Fruit fly (Drosophila melanogaster) whole organism, embryonic: ENCODE data around the gene Hr4.

Source experiments
- Atf3 ChIP-seq: fragments of 200-800 bp; sonication (Bioruptor generic); optimal IDR thresholded peaks from 3 replicates; lab custom pipeline; 2016; ENCODE audit warnings: missing biosample characterization, missing genetic modification characterization
- Bdp1 ChIP-seq: fragments of 200-800 bp; sonication (Bioruptor generic); optimal IDR thresholded peaks from 3 replicates; lab custom pipeline; 2016; ENCODE audit warnings: missing biosample characterization, missing genetic modification characterization
- CG10267 ChIP-seq: fragments of 200-800 bp; sonication (Bioruptor generic); optimal IDR thresholded peaks from 2 replicates; lab custom pipeline; 2018; ENCODE audit warnings: missing biosample characterization, mild to moderate bottlenecking, missing genetic modification characterization, moderate library complexity
- CG10543 ChIP-seq: fragments of 200-800 bp; sonication (Bioruptor generic); optimal IDR thresholded peaks from 3 replicates; lab custom pipeline; 2017; ENCODE audit warnings: missing biosample characterization, mild to moderate bottlenecking, missing genetic modification characterization, moderate library complexity
- CG10654 ChIP-seq: fragments of 200-800 bp; sonication (Bioruptor generic); optimal IDR thresholded peaks from 2 replicates; lab custom pipeline; 2016; ENCODE audit warnings: missing biosample characterization, missing genetic modification characterization
- CG10959 ChIP-seq: fragments of 200-800 bp; sonication (Bioruptor generic); IDR thresholded peaks from 2 replicates; pipeline ENCODE4 v1.3.6; 2022; ENCODE audit warnings: missing biosample characterization, missing genetic modification characterization
- CG13287 ChIP-seq: fragments of 200-800 bp; sonication (Bioruptor generic); IDR thresholded peaks from 2 replicates; pipeline ENCODE4 v1.3.6; 2022; ENCODE audit warnings: missing biosample characterization, missing genetic modification characterization; ENCODE audit not compliant: partially characterized antibody
- CG13894 ChIP-seq: fragments of 200-800 bp; sonication (Bioruptor generic); optimal IDR thresholded peaks from 3 replicates; lab custom pipeline; 2018; ENCODE audit warnings: missing biosample characterization, mild to moderate bottlenecking, missing genetic modification characterization, moderate library complexity
- CG17328 ChIP-seq: fragments of 200-800 bp; sonication (Bioruptor generic); IDR thresholded peaks from 2 replicates; pipeline ENCODE4 v1.3.6; 2022; ENCODE audit warnings: missing biosample characterization, missing genetic modification characterization
- CG17829 ChIP-seq: fragments of 200-800 bp; optimal IDR thresholded peaks from 2 replicates; lab custom pipeline; 2019; ENCODE audit warnings: missing biosample characterization, mild to moderate bottlenecking, missing genetic modification characterization, moderate library complexity
- CG2129 ChIP-seq: fragments of 200-800 bp; sonication (Bioruptor generic); IDR thresholded peaks from 2 replicates; pipeline ENCODE4 v1.3.6; 2022; ENCODE audit warnings: missing biosample characterization, missing genetic modification characterization; ENCODE audit not compliant: partially characterized antibody
- CG33213 ChIP-seq: fragments of 200-800 bp; sonication (Bioruptor generic); optimal IDR thresholded peaks from 3 replicates; lab custom pipeline; 2016; ENCODE audit warnings: missing biosample characterization, missing genetic modification characterization
- CG34224 ChIP-seq: fragments of 200-800 bp; sonication (Bioruptor generic); IDR thresholded peaks from 3 replicates; pipeline ENCODE4 v1.3.6; 2022; ENCODE audit warnings: missing biosample characterization, missing genetic modification characterization; ENCODE audit not compliant: partially characterized antibody
- CG4360 ChIP-seq: fragments of 200-800 bp; sonication (Bioruptor generic); IDR thresholded peaks from 2 replicates; pipeline ENCODE4 v1.3.6; 2022; ENCODE audit warnings: missing biosample characterization, missing genetic modification characterization
- CG6175 ChIP-seq: fragments of 200-800 bp; sonication (Bioruptor generic); IDR thresholded peaks from 3 replicates; pipeline ENCODE4 v1.3.6; 2022; ENCODE audit warnings: missing biosample characterization, missing genetic modification characterization
- CG7928 ChIP-seq: fragments of 200-800 bp; sonication (Bioruptor generic); optimal IDR thresholded peaks from 2 replicates; lab custom pipeline; 2017; ENCODE audit warnings: missing biosample characterization, mild to moderate bottlenecking, missing genetic modification characterization
- CG9876 ChIP-seq: fragments of 200-800 bp; sonication (Bioruptor generic); optimal IDR thresholded peaks from 2 replicates; lab custom pipeline; 2016; ENCODE audit warnings: missing biosample characterization, missing genetic modification characterization
- Deaf1 ChIP-seq: fragments of 200-800 bp; optimal IDR thresholded peaks from 3 replicates; lab custom pipeline; 2019; ENCODE audit warnings: missing biosample characterization, mild to moderate bottlenecking, missing genetic modification characterization, moderate library complexity
- Dip2 ChIP-seq: fragments of 200-800 bp; sonication (Bioruptor generic); IDR thresholded peaks from 2 replicates; pipeline ENCODE4 v1.3.6; 2022; ENCODE audit warnings: missing biosample characterization, missing genetic modification characterization
- Dref ChIP-seq: fragments of 200-800 bp; sonication (Bioruptor generic); IDR thresholded peaks from 2 replicates; pipeline ENCODE4 v1.3.6; 2022; ENCODE audit warnings: missing biosample characterization, missing genetic modification characterization
- E2f1 ChIP-seq: fragments of 200-800 bp; sonication (Bioruptor generic); IDR thresholded peaks from 2 replicates; pipeline ENCODE4 v1.3.6; 2022; ENCODE audit warnings: missing biosample characterization, missing genetic modification characterization
- ERR ChIP-seq: fragments of 200-800 bp; sonication (Bioruptor generic); optimal IDR thresholded peaks from 2 replicates; lab custom pipeline; 2016; ENCODE audit warnings: missing biosample characterization, missing genetic modification characterization
- Fer1 ChIP-seq: fragments of 200-800 bp; sonication (Bioruptor generic); optimal IDR thresholded peaks from 2 replicates; lab custom pipeline; 2017; ENCODE audit warnings: missing biosample characterization, mild to moderate bottlenecking, missing genetic modification characterization
- HLH4C ChIP-seq: fragments of 200-800 bp; sonication (Bioruptor generic); IDR thresholded peaks from 3 replicates; pipeline ENCODE4 v1.3.6; 2022; ENCODE audit warnings: missing biosample characterization, missing genetic modification characterization; ENCODE audit not compliant: partially characterized antibody
- Hey ChIP-seq: fragments of 200-800 bp; sonication (Bioruptor generic); optimal IDR thresholded peaks from 3 replicates; lab custom pipeline; 2018; ENCODE audit warnings: missing biosample characterization, mild to moderate bottlenecking, missing genetic modification characterization
- HmgZ ChIP-seq: fragments of 200-800 bp; sonication (Bioruptor generic); optimal IDR thresholded peaks from 2 replicates; lab custom pipeline; 2018; ENCODE audit warnings: missing biosample characterization, mild to moderate bottlenecking, missing genetic modification characterization
- Lhr ChIP-seq: fragments of 200-800 bp; sonication (Bioruptor generic); optimal IDR thresholded peaks from 3 replicates; lab custom pipeline; 2017; ENCODE audit warnings: mild to moderate bottlenecking, missing biosample characterization, missing genetic modification reagents, missing genetic modification characterization
- MESR4 ChIP-seq: fragments of 200-800 bp; sonication (Bioruptor generic); optimal IDR thresholded peaks from 2 replicates; lab custom pipeline; 2018; ENCODE audit warnings: missing biosample characterization, mild to moderate bottlenecking, missing genetic modification characterization, moderate library complexity
- Neu2 ChIP-seq: fragments of 200-800 bp; sonication (Bioruptor generic); optimal IDR thresholded peaks from 3 replicates; lab custom pipeline; 2016; ENCODE audit warnings: missing biosample characterization, missing genetic modification characterization, borderline replicate concordance
- Spps ChIP-seq: fragments of 200-800 bp; sonication (Bioruptor generic); optimal IDR thresholded peaks from 2 replicates; lab custom pipeline; 2018; ENCODE audit warnings: missing biosample characterization, mild to moderate bottlenecking, missing genetic modification characterization
- YL-1 ChIP-seq: fragments of 200-800 bp; sonication (Bioruptor generic); optimal IDR thresholded peaks from 3 replicates; lab custom pipeline; 2017; ENCODE audit warnings: missing biosample characterization, mild to moderate bottlenecking, missing genetic modification characterization
- chm ChIP-seq: fragments of 200-800 bp; sonication (Bioruptor generic); IDR thresholded peaks from 2 replicates; pipeline ENCODE4 v1.3.6; 2022; ENCODE audit warnings: missing biosample characterization, missing genetic modification characterization
- da ChIP-seq: fragments of 200-800 bp; sonication (Bioruptor generic); optimal IDR thresholded peaks from 2 replicates; lab custom pipeline; 2016; ENCODE audit warnings: missing biosample characterization, missing genetic modification characterization
- fd102C ChIP-seq: fragments of 200-800 bp; sonication (Bioruptor generic); optimal IDR thresholded peaks from 2 replicates; lab custom pipeline; 2018; ENCODE audit warnings: missing biosample characterization, mild to moderate bottlenecking, missing genetic modification characterization, moderate library complexity
- fd3F ChIP-seq: fragments of 200-800 bp; sonication (Bioruptor generic); optimal IDR thresholded peaks from 2 replicates; lab custom pipeline; 2018; ENCODE audit warnings: missing biosample characterization, mild to moderate bottlenecking, missing genetic modification characterization, moderate library complexity
- fru ChIP-seq: fragments of >200 bp; optimal IDR thresholded peaks from 2 replicates; lab custom pipeline; 2017
- ftz-f1 ChIP-seq: fragments of 200-800 bp; sonication (Bioruptor generic); optimal IDR thresholded peaks from 2 replicates; lab custom pipeline; 2016; ENCODE audit warnings: missing biosample characterization, missing genetic modification characterization
- gfzf ChIP-seq: fragments of 200-800 bp; sonication (Bioruptor generic); optimal IDR thresholded peaks from 2 replicates; lab custom pipeline; 2016; ENCODE audit warnings: missing biosample characterization, mild to moderate bottlenecking, missing genetic modification characterization, moderate library complexity
- gt ChIP-seq: fragments of 200-800 bp; sonication (Bioruptor generic); IDR thresholded peaks from 2 replicates; pipeline ENCODE4 v1.3.6; 2022; ENCODE audit warnings: missing biosample characterization, missing genetic modification characterization
- ham ChIP-seq: fragments of 200-800 bp; sonication (Bioruptor generic); IDR thresholded peaks from 2 replicates; pipeline ENCODE4 v1.3.6; 2022; ENCODE audit warnings: missing biosample characterization, missing genetic modification characterization
- kah ChIP-seq: fragments of 200-800 bp; sonication (Bioruptor generic); optimal IDR thresholded peaks from 2 replicates; lab custom pipeline; 2018; ENCODE audit warnings: missing biosample characterization, mild to moderate bottlenecking, missing genetic modification characterization
- lov ChIP-seq, 2 experiments: fragments of 200-800 bp in 1 of 2; fragments of >200 bp in 1 of 2; sonication (Bioruptor generic) in 1 of 2; IDR thresholded peaks in 1 of 2; optimal IDR thresholded peaks in 1 of 2; 2 replicates in 1 of 2; 3 replicates in 1 of 2; pipeline versions ENCODE4 v1.3.6 to Lab custom; 2017 to 2022; ENCODE audit warnings: missing biosample characterization in 1 of 2, missing genetic modification characterization in 1 of 2
- nmo ChIP-seq: fragments of 200-800 bp; sonication (Bioruptor generic); optimal IDR thresholded peaks from 2 replicates; lab custom pipeline; 2018; ENCODE audit warnings: missing biosample characterization, mild to moderate bottlenecking, missing genetic modification characterization, moderate library complexity
- odd ChIP-seq: fragments of 200-800 bp; sonication (Bioruptor generic); optimal IDR thresholded peaks from 2 replicates; lab custom pipeline; 2017; ENCODE audit warnings: missing biosample characterization, mild to moderate bottlenecking, missing genetic modification characterization
- p53 ChIP-seq: fragments of 200-800 bp; sonication (Bioruptor generic); optimal IDR thresholded peaks from 2 replicates; lab custom pipeline; 2016; ENCODE audit warnings: missing biosample characterization, missing genetic modification characterization
- pb ChIP-seq: fragments of 200-800 bp; sonication (Bioruptor generic); optimal IDR thresholded peaks from 3 replicates; lab custom pipeline; 2016; ENCODE audit warnings: missing biosample characterization, missing genetic modification characterization
- pzg ChIP-seq: fragments of 200-800 bp; sonication (Bioruptor generic); optimal IDR thresholded peaks from 3 replicates; lab custom pipeline; 2018; ENCODE audit warnings: missing biosample characterization, mild to moderate bottlenecking, missing genetic modification characterization, moderate library complexity
- tap ChIP-seq: fragments of 200-800 bp; optimal IDR thresholded peaks from 3 replicates; lab custom pipeline; 2019; ENCODE audit warnings: missing biosample characterization, mild to moderate bottlenecking, missing genetic modification characterization, moderate library complexity
- vnd ChIP-seq: fragments of 200-800 bp; sonication (Bioruptor generic); IDR thresholded peaks from 3 replicates; pipeline ENCODE4 v1.3.6; 2022; ENCODE audit warnings: missing biosample characterization, missing genetic modification characterization; ENCODE audit not compliant: partially characterized antibody

Gene Hr4

dm6 chrX:1922765-1923501, 18.8 kb upstream of the Hr4 start, which contains the start of the genes eIF2Bepsilon and Ocrl (continued):
- no peak for TF ChIP-seq CG2129 (GFP tag; lab: Robert Waterston, UW)
- peak; percentile 39 for TF ChIP-seq nmo (GFP tag; lab: Kevin White, UChicago)
- no peak for TF ChIP-seq Hey (tag; lab: Kevin White, UChicago)
- peak; percentile 73 for TF ChIP-seq YL-1 (GFP tag; lab: Kevin White, UChicago)
- TF ChIP-seq CG33213 (GFP tag; lab: Kevin White, UChicago): peak; percentile 53
- peak; percentile 25 for TF ChIP-seq CG17829 (tag; lab: Kevin White, UChicago)
- no peak for TF ChIP-seq CG6175
- peak; percentile 7 for TF ChIP-seq Bdp1 (GFP tag; lab: Kevin White, UChicago)
- TF ChIP-seq fru (lab: Kevin White, UChicago): no peak
- peak; percentile 81 for TF ChIP-seq ftz-f1 (GFP tag; lab: Kevin White, UChicago)
- TF ChIP-seq Spps: peak; percentile 4
- TF ChIP-seq fd3F (GFP tag; lab: Kevin White, UChicago): no peak
- peak; percentile 78 for TF ChIP-seq Neu2 (GFP tag; lab: Kevin White, UChicago)
- TF ChIP-seq CG10543 (GFP tag; lab: Kevin White, UChicago): peak; percentile 28
- no peak for TF ChIP-seq gt (GFP tag; lab: Robert Waterston, UW)
- TF ChIP-seq vnd (GFP tag; lab: Robert Waterston, UW): no peak
- TF ChIP-seq ERR (GFP tag; lab: Kevin White, UChicago): peak; percentile 30
- TF ChIP-seq CG10267 (tag; lab: Kevin White, UChicago): peak; percentile 9
- no peak for TF ChIP-seq chm (GFP tag; lab: Robert Waterston, UW)
- peak; percentile 31 for TF ChIP-seq CG9876
- 0 out of 3 replicates have a peak, but pooled peaks have one; percentile 28 for TF ChIP-seq HLH4C
- TF ChIP-seq HmgZ (tag; lab: Kevin White, UChicago): peak; percentile 82
- no peak for TF ChIP-seq Atf3
- no peak for TF ChIP-seq CG10654 (GFP tag; lab: Kevin White, UChicago)
- TF ChIP-seq CG13287 (GFP tag; lab: Robert Waterston, UW): peak; percentile 44; the same call in 1 of the 2 replicates
- TF ChIP-seq MESR4: peak; percentile 88
- no peak for TF ChIP-seq CG17328 (GFP tag; lab: Robert Waterston, UW)
- peak; percentile 63 for TF ChIP-seq Deaf1 (tag; lab: Kevin White, UChicago)
- TF ChIP-seq pzg: peak; percentile 98
- TF ChIP-seq p53 (GFP tag; lab: Kevin White, UChicago): peak; percentile 6
- peak; percentile 6 for TF ChIP-seq CG7928
- peak; percentile 99 for TF ChIP-seq gfzf (GFP tag; lab: Kevin White, UChicago)
- TF ChIP-seq CG34224 (GFP tag; lab: Robert Waterston, UW): no peak
- TF ChIP-seq Dref (GFP tag; lab: Robert Waterston, UW): peak; percentile 50
- no peak for TF ChIP-seq lov (optimal IDR thresholded peaks at IDR 0.05; lab: Kevin White, UChicago)
- no peak for TF ChIP-seq lov (GFP tag; IDR thresholded peaks at IDR 0.05; lab: Robert Waterston, UW)
- TF ChIP-seq fd102C (GFP tag; lab: Kevin White, UChicago): no peak
- TF ChIP-seq ham: no peak
- no peak for TF ChIP-seq da (GFP tag; lab: Kevin White, UChicago)
- TF ChIP-seq Lhr (GFP tag; lab: Kevin White, UChicago): peak; percentile 83
- no peak for TF ChIP-seq odd (GFP tag; lab: Kevin White, UChicago)
- no peak for TF ChIP-seq tap (tag; lab: Kevin White, UChicago)
- no peak for TF ChIP-seq CG13894 (tag; lab: Kevin White, UChicago)
- peak; percentile 53 for TF ChIP-seq Fer1 (GFP tag; lab: Kevin White, UChicago)
- TF ChIP-seq CG10959 (GFP tag; lab: Robert Waterston, UW): no peak
- no peak for TF ChIP-seq Dip2 (GFP tag; lab: Robert Waterston, UW)
- no peak for TF ChIP-seq E2f1 (GFP tag; lab: Robert Waterston, UW)
- TF ChIP-seq kah (GFP tag; lab: Kevin White, UChicago): peak; percentile 38
- peak; percentile 93 for TF ChIP-seq CG4360
- TF ChIP-seq pb: no peak
